Worm (Caenorhabditis elegans) whole organism, L3 larva: ENCODE measurements around the gene mam-7.

ENCODE experiments used
- R02D3.7 ChIP-seq: fragments of 150-350 bp; optimal IDR thresholded peaks from 2 replicates; lab custom pipeline; 2014; ENCODE audit warnings: missing biosample characterization, missing genetic modification characterization
- ZK546.5 ChIP-seq: sonication (generic microtip); optimal IDR thresholded peaks from 2 replicates; lab custom pipeline; 2017; ENCODE audit warnings: missing biosample characterization, missing genetic modification characterization
- ama-1 ChIP-seq: fragments of 150-350 bp; optimal IDR thresholded peaks from 2 replicates; lab custom pipeline; 2018
- ceh-16 ChIP-seq: sonication (generic microtip); optimal IDR thresholded peaks from 2 replicates; lab custom pipeline; 2017; ENCODE audit warnings: missing biosample characterization, missing genetic modification characterization
- ceh-9 ChIP-seq: sonication (generic microtip); optimal IDR thresholded peaks from 2 replicates; lab custom pipeline; 2018; ENCODE audit warnings: missing biosample characterization, missing genetic modification characterization
- daf-12 ChIP-seq: fragments of 150-350 bp; optimal IDR thresholded peaks from 2 replicates; lab custom pipeline; 2014; ENCODE audit warnings: missing biosample characterization, missing genetic modification reagents, missing genetic modification characterization
- elt-1 ChIP-seq: fragments of 150-350 bp; optimal IDR thresholded peaks from 2 replicates; lab custom pipeline; 2014; ENCODE audit warnings: missing biosample characterization, missing genetic modification characterization
- elt-2 ChIP-seq: sonication (generic microtip); optimal IDR thresholded peaks from 2 replicates; lab custom pipeline; 2016; ENCODE audit warnings: missing genetic modification reagents, mild to moderate bottlenecking, missing genetic modification characterization, missing compliant biosample characterization
- elt-3 ChIP-seq, 3 experiments: fragments of 150-350 bp in 1 of 3; sonication (generic microtip) in 2 of 3; optimal IDR thresholded peaks; 2 replicates in 2 of 3; 4 replicates in 1 of 3; lab custom pipeline; 2014 to 2017; ENCODE audit warnings: missing biosample characterization in 3 of 3, missing genetic modification characterization in 3 of 3
- eor-1 ChIP-seq, 2 experiments: fragments of 150-350 bp; optimal IDR thresholded peaks; 2 replicates each; lab custom pipeline; 2014 to 2018; ENCODE audit warnings: missing biosample characterization in 2 of 2, missing genetic modification characterization in 2 of 2
- hmg-11 ChIP-seq: sonication (generic microtip); optimal IDR thresholded peaks from 2 replicates; lab custom pipeline; 2016; ENCODE audit warnings: missing genetic modification characterization, missing compliant biosample characterization
- jun-1 ChIP-seq: fragments of 150-350 bp; optimal IDR thresholded peaks from 2 replicates; lab custom pipeline; 2014; ENCODE audit warnings: missing biosample characterization, missing genetic modification reagents, missing genetic modification characterization
- lin-15B ChIP-seq: fragments of 150-350 bp; optimal IDR thresholded peaks from 2 replicates; lab custom pipeline; 2014; ENCODE audit warnings: missing biosample characterization, missing genetic modification characterization
- mml-1 ChIP-seq: fragments of 150-350 bp; sonication (generic microtip); optimal IDR thresholded peaks from 3 replicates; lab custom pipeline; 2014; ENCODE audit warnings: missing biosample characterization, missing genetic modification characterization
- nfya-1 ChIP-seq: sonication (generic microtip); optimal IDR thresholded peaks from 2 replicates; lab custom pipeline; 2017; ENCODE audit warnings: missing genetic modification characterization, mild to moderate bottlenecking, missing compliant biosample characterization, antibody characterized with exemption, moderate library complexity; ENCODE audit not compliant: insufficient read depth
- nhr-12 ChIP-seq: fragments of 150-350 bp; optimal IDR thresholded peaks from 2 replicates; lab custom pipeline; 2014; ENCODE audit warnings: missing biosample characterization, missing genetic modification characterization
- nhr-237 ChIP-seq: fragments of 150-350 bp; optimal IDR thresholded peaks from 2 replicates; lab custom pipeline; 2014; ENCODE audit warnings: missing biosample characterization, missing genetic modification characterization
- nhr-25 ChIP-seq: sonication (generic microtip); optimal IDR thresholded peaks from 2 replicates; lab custom pipeline; 2017; ENCODE audit warnings: missing biosample characterization, missing genetic modification characterization
- nhr-28 ChIP-seq: fragments of 150-350 bp; optimal IDR thresholded peaks from 2 replicates; lab custom pipeline; 2014; ENCODE audit warnings: missing biosample characterization, missing genetic modification characterization
- nhr-43 ChIP-seq: sonication (generic microtip); optimal IDR thresholded peaks from 2 replicates; lab custom pipeline; 2016; ENCODE audit warnings: mild to moderate bottlenecking, missing genetic modification characterization, missing compliant biosample characterization; ENCODE audit not compliant: poor library complexity, severe bottlenecking
- nhr-76 ChIP-seq: fragments of 150-350 bp; sonication (generic microtip); optimal IDR thresholded peaks from 5 replicates; lab custom pipeline; 2014; ENCODE audit warnings: missing biosample characterization, missing genetic modification characterization
- nhr-77 ChIP-seq: fragments of 150-350 bp; optimal IDR thresholded peaks from 2 replicates; lab custom pipeline; 2014; ENCODE audit warnings: missing biosample characterization, missing genetic modification characterization
- pha-4 ChIP-seq: fragments of 150-350 bp; optimal IDR thresholded peaks from 2 replicates; lab custom pipeline; 2014; ENCODE audit warnings: missing biosample characterization, missing genetic modification reagents, missing genetic modification characterization
- pqm-1 ChIP-seq: fragments of 150-350 bp; optimal IDR thresholded peaks from 2 replicates; lab custom pipeline; 2017; ENCODE audit warnings: missing biosample characterization, missing genetic modification characterization, inconsistent platforms
- sea-2 ChIP-seq: fragments of 150-350 bp; sonication (generic microtip); optimal IDR thresholded peaks from 4 replicates; lab custom pipeline; 2014; ENCODE audit warnings: missing biosample characterization, missing genetic modification reagents, missing genetic modification characterization
- skn-1 ChIP-seq: fragments of 150-350 bp; optimal IDR thresholded peaks from 2 replicates; lab custom pipeline; 2014; ENCODE audit warnings: missing biosample characterization, missing genetic modification characterization
- snpc-4 ChIP-seq: fragments of 150-350 bp; optimal IDR thresholded peaks from 2 replicates; lab custom pipeline; 2014; ENCODE audit warnings: missing biosample characterization, missing genetic modification characterization
- unc-39 ChIP-seq: sonication (generic microtip); optimal IDR thresholded peaks from 4 replicates; lab custom pipeline; 2017; ENCODE audit warnings: missing biosample characterization, missing genetic modification characterization
- unc-62 ChIP-seq: fragments of 150-350 bp; sonication (generic microtip); optimal IDR thresholded peaks from 4 replicates; lab custom pipeline; 2014; ENCODE audit warnings: missing biosample characterization, missing genetic modification reagents, missing genetic modification characterization
- ztf-4 ChIP-seq: fragments of 150-350 bp; optimal IDR thresholded peaks from 2 replicates; lab custom pipeline; 2014; ENCODE audit warnings: missing biosample characterization, missing genetic modification characterization

The mam-7 gene

DNA sequence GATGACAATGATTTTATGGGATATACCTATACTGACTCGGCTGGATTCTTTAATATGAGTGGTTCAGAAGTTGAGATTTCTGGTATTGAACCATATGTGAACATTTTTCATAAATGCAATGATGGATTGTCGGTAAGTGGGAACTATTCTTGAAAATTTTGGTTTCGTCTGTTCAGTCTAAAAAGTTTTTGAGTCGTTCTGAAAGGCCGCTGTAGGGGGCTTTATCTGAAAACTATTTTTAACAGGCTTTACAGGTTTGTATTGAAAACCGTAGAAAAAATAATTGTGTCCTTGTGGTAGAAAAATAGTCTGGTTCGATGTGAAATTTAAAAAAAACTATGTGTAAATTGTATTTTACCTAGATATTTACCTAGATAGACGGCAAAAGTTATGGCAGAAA, 36.6 kb downstream of the mam-7 start:
- TF ChIP-seq pha-4 (tag; lab: Kevin White, UChicago) (no peak), nhr-28 (tag; lab: Kevin White, UChicago) (no peak), unc-39 (tag; lab: Kevin White, UChicago) (no peak)

DNA sequence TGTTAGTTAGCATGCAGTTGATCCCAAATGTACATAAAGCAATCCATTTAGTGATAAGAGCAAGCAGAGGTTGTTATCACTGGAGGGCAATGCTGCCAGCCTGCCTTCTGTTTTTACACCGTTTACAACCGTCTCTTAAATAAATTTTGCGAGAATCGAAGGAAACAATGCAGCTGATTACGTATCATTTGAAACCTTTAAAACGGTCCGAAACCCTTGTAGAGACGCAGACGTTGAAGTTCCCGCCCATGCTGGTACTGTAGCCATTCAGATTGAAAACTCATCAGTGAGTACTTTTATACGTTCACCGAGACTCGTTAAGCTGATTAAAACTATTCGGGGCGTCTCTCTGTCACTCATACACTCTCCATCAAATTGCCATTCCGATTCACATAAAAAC, 37.5 kb downstream of the mam-7 start:
- TF ChIP-seq nfya-1 (tag; lab: Kevin White, UChicago) (peak; percentile 53), eor-1 (tag; optimal IDR thresholded peaks at IDR 0.05; lab: Kevin White, UChicago) (no peak), ZK546.5 (no peak), elt-2 (peak; percentile 98), jun-1 (tag; lab: Kevin White, UChicago) (peak; percentile 40), pqm-1 (tag; lab: Kevin White, UChicago) (peak; percentile 92), daf-12 (tag; lab: Kevin White, UChicago) (no peak), pha-4 (tag; lab: Kevin White, UChicago) (peak; percentile 47)

DNA sequence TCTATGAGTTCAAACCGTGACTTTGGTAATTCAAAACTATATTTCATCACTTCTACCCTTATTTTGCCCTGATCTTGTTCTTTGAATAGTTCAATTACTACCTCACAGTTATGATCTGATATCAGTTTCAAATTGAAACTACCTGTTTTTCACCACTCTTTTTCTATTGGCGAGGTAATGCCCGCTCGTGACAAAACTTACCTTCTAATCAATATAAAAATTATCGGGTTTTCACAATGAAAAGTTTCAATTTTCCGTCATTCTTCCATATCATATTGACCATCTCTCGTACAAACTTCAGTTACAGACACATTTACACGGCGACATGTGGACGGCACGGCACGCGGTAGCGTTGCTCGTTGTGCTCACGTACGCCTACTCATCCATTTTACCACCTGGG, 39.1 kb downstream of the mam-7 start, which contains the start of gene dec-7:
TSS of gene dec-7 (plus strand) at position 308 of the 400 bp plus-strand sequence.
- TF ChIP-seq nhr-76 (no peak), nhr-77 (tag; lab: Kevin White, UChicago) (no peak), elt-2 (peak; percentile 45), pha-4 (tag; lab: Kevin White, UChicago) (peak; percentile 2)

DNA sequence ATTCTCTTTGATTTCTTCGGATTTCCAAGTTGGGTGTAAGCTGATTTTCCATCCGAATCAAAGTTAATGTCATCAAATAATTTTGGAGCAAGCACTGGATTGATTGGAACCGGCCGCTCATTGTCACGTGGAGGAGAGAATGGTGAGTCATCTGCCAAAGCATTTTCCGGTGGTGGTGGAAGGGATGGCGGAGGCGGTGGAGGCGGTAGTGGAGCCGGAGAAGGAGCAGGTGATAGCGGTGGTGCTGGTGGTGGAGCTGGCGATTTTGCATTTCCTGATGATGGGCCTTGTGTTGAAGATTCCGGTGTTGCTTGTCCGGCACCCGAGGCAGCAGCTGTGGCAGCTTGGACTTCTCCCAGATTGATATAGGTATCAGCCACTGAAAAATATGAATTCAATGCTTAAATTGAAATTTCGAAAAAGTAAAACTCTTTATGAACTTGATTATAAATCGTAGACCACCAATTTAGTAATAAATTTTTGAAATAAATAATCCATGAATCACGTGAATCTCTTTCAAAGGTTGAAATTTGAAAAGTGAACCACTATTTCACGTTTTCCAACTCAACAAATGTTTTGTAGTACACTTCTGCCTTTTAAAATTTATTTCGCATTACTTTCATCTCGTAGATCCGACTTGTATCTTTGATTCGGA, 48.2 kb downstream of the mam-7 start, which contains the start of the genes K03H1.9 and K03H1.12:
TSS of gene K03H1.9 (minus strand) at position 471 of the 655 bp plus-strand sequence.
TSS of gene K03H1.12 (plus strand) at position 605 of the 655 bp plus-strand sequence.
- TF ChIP-seq pqm-1 (tag; lab: Kevin White, UChicago) (no peak), ceh-16 (tag; lab: Kevin White, UChicago) (no peak), ztf-4 (tag; lab: Kevin White, UChicago) (no peak), skn-1 (tag; lab: Kevin White, UChicago) (no peak), hmg-11 (tag; lab: Kevin White, UChicago) (no peak), nhr-43 (tag; lab: Kevin White, UChicago) (no peak), nhr-77 (tag; lab: Kevin White, UChicago) (no peak)

DNA sequence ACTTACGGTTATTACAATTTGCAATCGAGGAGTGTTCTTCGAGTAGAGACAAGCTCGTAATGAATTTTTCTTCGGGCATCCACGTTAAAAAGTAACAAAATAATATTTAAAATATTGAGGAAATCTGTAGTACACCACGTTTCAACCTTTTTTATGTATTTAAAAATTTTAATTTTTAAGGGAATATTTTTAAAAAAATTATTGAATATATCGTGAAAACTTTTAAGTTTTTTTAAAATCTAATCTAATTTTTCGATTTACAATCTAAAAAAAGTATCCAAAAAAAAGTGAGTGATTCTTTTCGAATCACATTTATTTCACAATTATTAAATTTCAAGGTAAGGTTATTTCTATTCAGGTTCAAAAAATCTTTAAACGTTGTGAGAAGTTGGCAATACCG, 51.8 kb downstream of the mam-7 start, which contains the start of gene gln-2:
TSS of gene gln-2 (minus strand) at position 101 of the 400 bp plus-strand sequence.
- TF ChIP-seq nhr-43 (tag; lab: Kevin White, UChicago) (no peak), nhr-76 (no peak), sea-2 (GFP tag; lab: Kevin White, UChicago) (no peak), nhr-28 (tag; lab: Kevin White, UChicago) (no peak), skn-1 (tag; lab: Kevin White, UChicago) (no peak), R02D3.7 (tag; lab: Kevin White, UChicago) (no peak), nhr-25 (tag; lab: Kevin White, UChicago) (no peak), elt-3 (tag; optimal IDR thresholded peaks at IDR 0.05; lab: Kevin White, UChicago) (no peak), snpc-4 (tag; lab: Kevin White, UChicago) (no peak), elt-1 (tag; lab: Kevin White, UChicago) (no peak), mml-1 (tag; lab: Kevin White, UChicago) (no peak), elt-2 (no peak), ama-1 (no peak), nhr-237 (tag; lab: Kevin White, UChicago) (no peak), nhr-12 (no peak), ZK546.5 (no peak), unc-62 (GFP tag; lab: Kevin White, UChicago) (no peak)
- TF ChIP-seq, all 47 proteins: peak for 0

DNA sequence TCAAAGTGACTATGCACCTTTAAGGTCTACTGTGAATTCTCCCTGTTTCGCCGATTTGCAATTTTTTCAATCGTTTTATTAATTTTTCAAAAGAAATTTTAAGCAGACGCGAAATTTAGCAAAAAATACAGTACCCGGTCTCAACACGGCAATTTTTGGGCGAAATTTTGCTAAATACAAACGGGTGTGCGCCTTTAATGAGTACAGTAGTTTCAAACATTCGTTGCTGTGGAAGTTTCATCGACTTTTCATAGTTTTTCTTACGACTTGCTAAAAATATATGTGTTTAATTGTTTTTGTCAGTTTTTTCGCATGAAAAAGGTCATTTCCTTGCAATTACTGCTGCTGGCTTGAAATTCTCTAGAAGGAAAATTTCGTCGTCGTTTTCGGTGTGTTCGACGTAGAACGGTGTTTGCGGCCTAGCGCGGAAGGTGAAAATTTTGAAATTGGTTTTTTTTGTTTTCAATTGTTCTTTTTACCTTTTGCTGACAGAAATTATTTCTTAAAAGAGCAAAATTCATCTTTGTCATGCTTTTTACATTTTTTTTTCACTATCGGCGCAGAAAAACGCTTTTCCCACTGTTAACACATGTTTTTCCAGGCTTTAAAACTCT, 54.0 kb downstream of the mam-7 start, which contains the start of gene K03H1.7:
TSS of gene K03H1.7 (plus strand) at position 600 of the 614 bp plus-strand sequence.
- no peak for TF ChIP-seq ceh-9 (tag; lab: Kevin White, UChicago)
- TF ChIP-seq lin-15B (tag; lab: Kevin White, UChicago): peak; percentile 73
- TF ChIP-seq unc-39 (tag; lab: Kevin White, UChicago): no peak
- TF ChIP-seq, all 47 proteins: peak for 1
